Worm (Caenorhabditis elegans): ENCODE data around the gene C23H3.2.

DNA sequence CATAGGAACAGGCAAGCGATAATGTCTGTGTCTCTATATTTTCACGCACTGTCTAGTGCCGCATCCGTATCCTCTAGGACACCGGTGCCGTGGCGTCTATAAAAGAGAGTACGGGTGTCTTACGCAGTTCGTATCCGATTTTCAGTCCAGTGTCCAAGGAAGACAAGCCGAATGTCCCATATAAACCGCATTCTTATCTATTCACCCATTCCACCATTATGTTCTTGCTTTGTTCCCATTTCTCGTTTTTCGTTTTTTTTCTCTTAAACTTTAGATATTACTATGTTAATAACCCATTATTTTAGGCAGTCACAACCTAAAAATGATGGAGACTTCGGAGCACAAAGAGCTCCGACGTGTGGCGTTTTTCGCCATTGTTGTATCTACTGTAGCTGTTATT, 38.1 kb upstream of the C23H3.2 start, which contains the start of gene sqt-2:
- TF ChIP-seq pes-1 (GFP tag; IDR thresholded peaks at IDR 0.05): no peak
- TF ChIP-seq tbx-11 (GFP tag; IDR thresholded peaks at IDR 0.05): no peak
- no peak for TF ChIP-seq tra-4 (tag; optimal IDR thresholded peaks at IDR 0.05)
